Worm (Caenorhabditis elegans) whole organism, dauer: ENCODE results near the gene wrm-1.

Experiments used
- unc-62 ChIP-seq: sonication (generic microtip); optimal IDR thresholded peaks from 2 replicates; lab custom pipeline; 2017; ENCODE audit warnings: missing biosample characterization, missing genetic modification reagents, missing genetic modification characterization

The wrm-1 gene

ce11 chrIII:5722550-5722949 is at the start of gene wrm-1:
TSS of gene wrm-1 (plus strand) at chrIII:5722850.
- no peak for TF ChIP-seq unc-62 (GFP tag; lab: Kevin White, UChicago)

ce11 chrIII:5674196-5674595 is 48.5 kb upstream of the wrm-1 start:
- no peak for TF ChIP-seq unc-62 (GFP tag; lab: Kevin White, UChicago)

DNA sequence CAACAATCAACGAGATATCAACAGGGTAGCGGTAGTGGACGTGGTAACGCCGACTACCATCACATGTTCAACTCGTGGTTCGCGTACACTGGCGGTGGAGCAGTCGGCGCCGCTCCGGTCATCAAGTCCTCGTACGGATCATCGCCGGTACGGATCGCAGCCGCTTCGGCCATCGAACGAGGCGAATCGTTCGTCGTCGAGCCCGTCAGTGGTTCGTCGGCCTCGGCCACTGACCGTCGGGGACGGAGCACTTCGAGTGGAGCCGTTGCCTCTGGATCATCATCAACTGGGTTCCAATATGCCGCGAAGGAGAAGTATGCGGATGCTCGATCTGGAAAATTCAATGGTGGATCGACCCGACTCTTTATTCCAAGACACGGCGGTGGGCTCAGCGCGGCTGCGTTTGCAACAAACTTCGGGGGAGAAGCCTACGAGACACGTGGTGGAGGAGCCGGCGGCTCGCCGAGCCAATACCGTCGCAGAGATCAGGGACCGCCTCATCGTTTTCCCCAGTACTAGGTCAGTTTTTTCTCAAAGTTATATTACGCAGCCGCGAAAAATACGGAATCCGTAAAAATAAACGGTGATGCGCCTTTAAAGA is 47.2 kb upstream of the wrm-1 start:
- no peak for TF ChIP-seq unc-62 (GFP tag; lab: Kevin White, UChicago)

DNA sequence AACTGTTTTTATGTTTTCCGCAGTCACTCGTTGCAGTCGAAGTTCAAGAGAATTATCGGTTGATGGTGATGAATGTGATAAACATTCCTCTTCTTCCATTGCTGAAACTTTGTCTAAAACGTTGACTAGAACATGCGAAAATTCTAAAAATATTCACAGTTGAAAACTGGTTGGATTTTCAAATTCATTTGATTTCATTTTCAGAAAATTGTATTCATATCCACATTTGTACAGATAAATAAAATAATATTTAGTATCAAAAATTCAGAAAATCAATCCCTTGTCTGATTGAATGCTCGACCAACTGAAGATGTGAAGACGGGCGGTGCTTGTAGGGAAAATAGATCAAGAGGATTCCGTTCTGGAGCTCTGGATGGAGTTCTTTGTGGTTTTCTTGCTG is 44.9 kb upstream of the wrm-1 start, which contains the start of gene F54E7.9:
Gene F54E7.9, minus strand, starts transcription at position 101 of the 400 bp plus-strand sequence.
- TF ChIP-seq unc-62 (GFP tag; lab: Kevin White, UChicago), result no peak

- TF ChIP-seq unc-62 (GFP tag; lab: Kevin White, UChicago), result no peak
Observed at ce11 chrIII:5678935-5679334, 43.7 kb upstream of the wrm-1 start, which contains the start of the genes ska-3 and rps-12. TSS of gene ska-3 (minus strand) at chrIII:5679005. TSS of gene rps-12 (plus strand) at chrIII:5679298.

ce11 chrIII:5680141-5680540 is 42.5 kb upstream of the wrm-1 start, which contains the start of gene pst-2:
TSS of gene pst-2 (plus strand) at chrIII:5680433.
- TF ChIP-seq unc-62 (GFP tag; lab: Kevin White, UChicago), result no peak

- no peak for TF ChIP-seq unc-62 (GFP tag; lab: Kevin White, UChicago)
Observed at ce11 chrIII:5683998-5684397, 38.7 kb upstream of the wrm-1 start, which contains the start of gene rcan-1. TSS of gene rcan-1 (minus strand) at chrIII:5684098.

DNA sequence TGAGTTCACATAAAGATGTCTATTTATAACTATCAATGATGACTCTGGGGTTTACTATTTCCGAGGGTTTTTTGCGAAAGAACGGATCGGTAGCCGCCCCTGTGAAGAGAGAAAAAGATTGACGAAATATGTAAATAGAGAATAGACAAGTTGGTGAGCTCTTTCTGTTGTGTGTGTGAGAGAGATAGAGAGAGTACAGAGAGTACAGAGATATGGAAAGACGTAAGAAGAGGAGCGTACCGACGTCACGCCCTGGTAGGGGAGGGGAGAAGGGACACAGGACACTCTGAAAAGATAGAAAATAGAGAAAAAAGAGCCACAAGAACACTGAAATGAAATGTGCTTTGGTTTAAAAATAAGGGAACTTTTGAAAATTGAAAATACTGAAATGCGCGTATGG is 34.4 kb upstream of the wrm-1 start:
- no peak for TF ChIP-seq unc-62 (GFP tag; lab: Kevin White, UChicago)

- TF ChIP-seq unc-62 (GFP tag; lab: Kevin White, UChicago), result no peak
Observed at ce11 chrIII:5691826-5692225, 30.8 kb upstream of the wrm-1 start.

- no peak for TF ChIP-seq unc-62 (GFP tag; lab: Kevin White, UChicago)
Observed at ce11 chrIII:5692690-5693089, 30.0 kb upstream of the wrm-1 start, which contains the start of the genes abi-1 and arle-14. TSS of gene abi-1 (minus strand) at chrIII:5692740. TSS of gene arle-14 (plus strand) at chrIII:5692906.

DNA sequence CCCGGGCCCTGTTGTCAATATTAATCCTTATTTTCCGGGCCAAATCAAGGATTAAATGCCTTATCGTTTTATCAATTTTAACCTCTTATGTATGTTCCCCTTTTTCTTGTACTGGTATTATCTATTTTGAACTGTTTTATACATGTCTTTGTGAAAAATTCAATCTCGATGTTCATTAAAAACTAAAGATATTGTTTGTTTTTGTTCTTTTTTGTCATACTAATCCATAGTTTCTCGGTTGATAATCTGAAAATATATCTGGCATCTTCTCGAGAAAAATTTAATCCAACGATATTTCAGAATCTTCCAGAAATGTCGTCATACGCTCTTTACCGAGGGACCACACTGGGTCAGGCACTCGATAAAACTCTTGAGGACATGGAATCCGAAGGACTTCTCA is 28.9 kb upstream of the wrm-1 start, which contains the start of gene B0336.13:
Gene B0336.13, plus strand, starts transcription at position 301 of the 400 bp plus-strand sequence.
- no peak for TF ChIP-seq unc-62 (GFP tag; lab: Kevin White, UChicago)

DNA sequence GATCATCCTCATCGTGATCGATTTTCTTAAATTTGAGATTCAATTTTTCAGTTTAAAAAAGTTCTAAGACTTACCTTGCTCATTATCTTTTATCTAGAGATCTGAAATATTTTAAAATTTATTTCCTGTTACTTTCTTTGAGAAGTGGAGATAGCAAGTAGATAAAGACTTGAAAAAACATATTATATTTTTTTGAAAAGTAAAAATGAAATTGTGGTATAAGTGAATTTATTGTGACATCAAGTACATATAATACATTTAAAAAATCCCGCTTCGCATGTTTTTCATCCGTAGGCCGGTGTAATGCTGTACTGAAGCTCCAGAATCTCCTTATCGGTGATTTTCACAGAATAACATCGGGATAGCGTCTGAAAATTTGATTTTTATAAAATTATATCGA is 25.4 kb upstream of the wrm-1 start, which contains the start of gene B0336.7:
Gene B0336.7, minus strand, starts transcription at position 101 of the 400 bp plus-strand sequence.
- no peak for TF ChIP-seq unc-62 (GFP tag; lab: Kevin White, UChicago)

- TF ChIP-seq unc-62 (GFP tag; lab: Kevin White, UChicago), result no peak
Observed at ce11 chrIII:5697963-5698730, 24.5 kb upstream of the wrm-1 start, which contains the start of the genes lgg-3 and rgs-5. TSS of gene lgg-3 (minus strand) at chrIII:5698013. TSS of gene rgs-5 (plus strand) at chrIII:5698555.

ce11 chrIII:5701491-5701890 is 21.2 kb upstream of the wrm-1 start:
- no peak for TF ChIP-seq unc-62 (GFP tag; lab: Kevin White, UChicago)

DNA sequence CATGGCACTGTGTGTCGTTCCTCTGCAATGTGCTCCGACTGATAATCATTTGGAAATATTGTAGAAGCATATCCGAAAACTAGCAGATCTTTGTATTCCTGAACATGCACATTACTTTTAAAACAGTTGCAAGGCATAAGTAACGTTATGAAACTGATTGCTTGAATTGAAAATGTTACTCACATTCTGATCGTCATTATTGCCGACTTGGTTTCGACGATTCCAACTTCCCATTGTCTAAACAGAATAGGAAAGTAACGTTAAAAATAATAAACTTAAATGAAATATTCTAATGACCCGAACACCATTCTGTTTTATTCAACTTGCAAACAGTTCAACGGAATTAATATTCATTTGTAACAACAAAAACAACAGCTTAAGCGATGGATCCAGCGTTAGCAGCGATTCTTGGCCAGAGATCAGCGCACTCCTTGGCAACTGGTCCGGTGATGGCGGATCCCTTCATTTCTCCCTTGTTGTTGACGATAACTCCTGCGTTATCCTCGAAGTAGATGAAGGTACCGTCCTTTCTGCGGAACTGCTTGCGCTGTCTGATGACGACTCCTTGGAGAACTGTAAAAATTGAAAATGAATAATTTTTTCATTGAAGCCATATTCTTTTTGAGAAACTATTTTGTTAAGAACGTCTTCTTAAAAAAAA is 17.3 kb upstream of the wrm-1 start, which contains the start of gene swp-1:
Gene swp-1, minus strand, starts transcription at position 298 of the 661 bp plus-strand sequence.
- TF ChIP-seq unc-62 (GFP tag; lab: Kevin White, UChicago), result no peak
